Worm (Caenorhabditis elegans): ENCODE results near the gene F41C3.7.

The F41C3.7 gene

ce11 chrII:4747697-4748096, 17.9 kb downstream of the F41C3.7 start:
- TF ChIP-seq egl-27 (tag; optimal IDR thresholded peaks at IDR 0.05) (no peak), lin-14 (GFP tag; optimal IDR thresholded peaks at IDR 0.05) (peak; percentile 8), nhr-85 (tag) (peak; percentile 71), unc-62 (GFP tag; optimal IDR thresholded peaks at IDR 0.05) (no peak), efl-1 (optimal IDR thresholded peaks at IDR 0.05) (no peak), efl-1 (GFP tag; optimal IDR thresholded peaks at IDR 0.05 in 1 of 2) (peak in 1 of 2 experiments; percentile 55), nhr-71 (tag; optimal IDR thresholded peaks at IDR 0.05) (peak; percentile 21), elt-3 (tag; optimal IDR thresholded peaks at IDR 0.05) (peak in 1 of 6 experiments; percentile 51)

ce11 chrII:4748374-4748773, 18.5 kb downstream of the F41C3.7 start:
- TF ChIP-seq mep-1 (tag; optimal IDR thresholded peaks at IDR 0.05) (peak; percentile 1), nhr-71 (tag; optimal IDR thresholded peaks at IDR 0.05) (peak; percentile 56), unc-130 (tag; optimal IDR thresholded peaks at IDR 0.05) (peak; percentile 3), lin-14 (GFP tag; optimal IDR thresholded peaks at IDR 0.05) (peak; percentile 5), efl-1 (optimal IDR thresholded peaks at IDR 0.05) (no peak), efl-1 (GFP tag; optimal IDR thresholded peaks at IDR 0.05 in 1 of 2) (peak in 1 of 2 experiments; percentile 93), aha-1 (tag; optimal IDR thresholded peaks at IDR 0.05) (no peak), snu-23 (GFP tag; optimal IDR thresholded peaks at IDR 0.05) (peak; percentile 6), nhr-19 (GFP tag; conservative IDR thresholded peaks at IDR 0.05) (peak; percentile 41), mdl-1 (tag; optimal IDR thresholded peaks at IDR 0.05) (peak in 1 of 2 experiments; percentile 48), efl-3 (GFP tag; optimal IDR thresholded peaks at IDR 0.05) (no peak), elt-3 (tag; optimal IDR thresholded peaks at IDR 0.05) (peak in 3 of 6 experiments; percentile 27 to 65 (median 46)), C04F5.9 (tag; optimal IDR thresholded peaks at IDR 0.05) (no peak), lir-3 (tag; optimal IDR thresholded peaks at IDR 0.05; ENCODE audit: poor library complexity) (no peak), tbx-2 (tag; optimal IDR thresholded peaks at IDR 0.05) (peak; percentile 31), egl-13 (tag; optimal IDR thresholded peaks at IDR 0.05) (no peak), nhr-85 (tag) (peak; percentile 87), zip-4 (GFP tag; optimal IDR thresholded peaks at IDR 0.05) (no peak), nhr-20 (tag; optimal IDR thresholded peaks at IDR 0.05) (peak; percentile 61), lin-35 (GFP tag; optimal IDR thresholded peaks at IDR 0.05) (peak in 1 of 2 experiments; percentile 14)

- TF ChIP-seq isw-1 (GFP tag; IDR thresholded peaks at IDR 0.05) (no peak), snu-23 (GFP tag; optimal IDR thresholded peaks at IDR 0.05) (peak; percentile 6), fos-1 (tag; optimal IDR thresholded peaks at IDR 0.05) (no peak), fkh-4 (tag; optimal IDR thresholded peaks at IDR 0.05; ENCODE audit: borderline replicate concordance) (no peak), blmp-1 (tag; optimal IDR thresholded peaks at IDR 0.05) (no peak), nhr-237 (tag; optimal IDR thresholded peaks at IDR 0.05) (no peak), pag-3 (tag; optimal IDR thresholded peaks at IDR 0.05; ENCODE audit: borderline replicate concordance, insufficient read depth) (no peak), zag-1 (tag; optimal IDR thresholded peaks at IDR 0.05) (no peak), ets-5 (GFP tag; IDR thresholded peaks at IDR 0.05) (no peak), mef-2 (tag; optimal IDR thresholded peaks at IDR 0.05) (no peak), nhr-19 (GFP tag; conservative IDR thresholded peaks at IDR 0.05) (no peak; the same call in 1 of the 2 replicates), nhr-90 (tag; optimal IDR thresholded peaks at IDR 0.05; ENCODE audit: poor library complexity) (peak; percentile 56), nhr-47 (tag; optimal IDR thresholded peaks at IDR 0.05) (peak; percentile 26), xbp-1 (tag; optimal IDR thresholded peaks at IDR 0.05) (no peak), alr-1 (tag; optimal IDR thresholded peaks at IDR 0.05; ENCODE audit: borderline replicate concordance) (no peak), sptf-1 (tag; optimal IDR thresholded peaks at IDR 0.05) (no peak), unc-130 (tag; optimal IDR thresholded peaks at IDR 0.05) (no peak), elt-3 (tag; optimal IDR thresholded peaks at IDR 0.05) (peak in 3 of 6 experiments; percentile 18 to 83 (median 35)), nhr-85 (tag) (peak; percentile 83), nhr-71 (tag; optimal IDR thresholded peaks at IDR 0.05) (peak; percentile 22), pqm-1 (tag; optimal IDR thresholded peaks at IDR 0.05) (no peak), lin-14 (GFP tag; optimal IDR thresholded peaks at IDR 0.05) (peak; percentile 17), F16B12.6 (tag; optimal IDR thresholded peaks at IDR 0.05) (no peak), ceh-82 (tag; optimal IDR thresholded peaks at IDR 0.05) (no peak), unc-86 (tag; optimal IDR thresholded peaks at IDR 0.05) (no peak), lir-3 (tag; optimal IDR thresholded peaks at IDR 0.05; ENCODE audit: poor library complexity) (no peak), nhr-20 (tag; optimal IDR thresholded peaks at IDR 0.05) (peak; percentile 18), lsy-2 (tag; optimal IDR thresholded peaks at IDR 0.05) (peak in 1 of 2 experiments; percentile 58)
These were observed 19.7 kb downstream of the F41C3.7 start, which contains the start of gene F41C3.2 for ce11 chrII:4749581-4749980. Gene F41C3.2 (plus strand): TSS chrII:4749968.

Data from whole organism, L1 larva.